Worm (Caenorhabditis elegans) whole organism, L1 larva: ENCODE measurements around the gene irld-62.
"Not testable (repeated sequence)": the region's sequence is repeated elsewhere in the genome, so short reads cannot be mapped to it uniquely, and the experiment has no call there.

Source experiments
- F16B12.6 ChIP-seq: fragments of 150-350 bp; optimal IDR thresholded peaks from 2 replicates; lab custom pipeline; 2014; ENCODE audit warnings: missing biosample characterization, missing genetic modification characterization
- alr-1 ChIP-seq: fragments of 200-800 bp; sonication (Bioruptor generic); optimal IDR thresholded peaks from 2 replicates; lab custom pipeline; 2018; ENCODE audit warnings: borderline replicate concordance, mild to moderate bottlenecking, missing genetic modification characterization, missing compliant biosample characterization
- ceh-90 ChIP-seq: sonication (generic microtip); optimal IDR thresholded peaks from 2 replicates; lab custom pipeline; 2016; ENCODE audit warnings: missing genetic modification characterization, missing compliant biosample characterization
- dpl-1 ChIP-seq, 3 experiments: fragments of 150-350 bp in 2 of 3; sonication (generic microtip) in 1 of 3; optimal IDR thresholded peaks; 2 replicates each; lab custom pipeline; 2014 to 2017; ENCODE audit warnings: missing biosample characterization in 3 of 3, missing genetic modification characterization in 3 of 3, missing genetic modification reagents in 3 of 3
- efl-1 ChIP-seq, 4 experiments: fragments of 150-350 bp; optimal IDR thresholded peaks in 3 of 4; peaks in 1 of 4; 1 replicate in 1 of 4; 2 replicates in 3 of 4; lab custom pipeline; 2014; ENCODE audit warnings: missing biosample characterization in 2 of 4, missing genetic modification characterization in 2 of 4, missing genetic modification reagents in 2 of 4
- egl-13 ChIP-seq: sonication (generic microtip); optimal IDR thresholded peaks from 2 replicates; lab custom pipeline; 2016; ENCODE audit warnings: missing genotype, missing genetic modification reagents, missing genetic modification characterization, missing compliant biosample characterization
- elt-2 ChIP-seq: sonication (generic microtip); optimal IDR thresholded peaks from 2 replicates; lab custom pipeline; 2016; ENCODE audit warnings: missing genetic modification characterization, mild to moderate bottlenecking, inconsistent platforms, missing compliant biosample characterization, missing genetic modification reagents
- fkh-10 ChIP-seq: sonication (generic microtip); optimal IDR thresholded peaks from 2 replicates; lab custom pipeline; 2017; ENCODE audit warnings: missing biosample characterization, missing genetic modification reagents, missing genetic modification characterization
- fos-1 ChIP-seq: fragments of 150-350 bp; optimal IDR thresholded peaks from 2 replicates; lab custom pipeline; 2014; ENCODE audit warnings: missing biosample characterization, missing genetic modification characterization
- lin-15B ChIP-seq: fragments of 150-350 bp; sonication (generic microtip); optimal IDR thresholded peaks from 3 replicates; lab custom pipeline; 2014; ENCODE audit warnings: missing biosample characterization, missing genetic modification characterization
- lin-35 ChIP-seq, 2 experiments: fragments of 150-350 bp; optimal IDR thresholded peaks; 2 replicates each; lab custom pipeline; 2014; ENCODE audit warnings: missing biosample characterization in 2 of 2, missing genetic modification characterization in 2 of 2, missing genetic modification reagents in 2 of 2
- mab-9 ChIP-seq: fragments of 200-800 bp; sonication (Bioruptor generic); IDR thresholded peaks from 2 replicates; pipeline ENCODE4 v1.3.6; 2022; ENCODE audit warnings: missing genetic modification reagents, missing genetic modification characterization, missing compliant biosample characterization
- mep-1 ChIP-seq: fragments of 150-350 bp; optimal IDR thresholded peaks from 2 replicates; lab custom pipeline; 2014; ENCODE audit warnings: missing biosample characterization, missing genetic modification characterization
- nhr-11 ChIP-seq: fragments of 150-350 bp; optimal IDR thresholded peaks from 2 replicates; lab custom pipeline; 2014; ENCODE audit warnings: missing biosample characterization, missing genetic modification characterization
- nhr-20 ChIP-seq: sonication (generic microtip); optimal IDR thresholded peaks from 2 replicates; lab custom pipeline; 2016; ENCODE audit warnings: mild to moderate bottlenecking, missing genetic modification characterization, missing compliant biosample characterization
- nhr-28 ChIP-seq: fragments of 150-350 bp; optimal IDR thresholded peaks from 2 replicates; lab custom pipeline; 2014; ENCODE audit warnings: missing biosample characterization, missing genetic modification characterization
- nhr-76 ChIP-seq: sonication (generic microtip); optimal IDR thresholded peaks from 2 replicates; lab custom pipeline; 2017; ENCODE audit warnings: missing biosample characterization, missing genetic modification characterization
- nhr-77 ChIP-seq: fragments of 150-350 bp; optimal IDR thresholded peaks from 2 replicates; lab custom pipeline; 2014; ENCODE audit warnings: missing biosample characterization, missing genetic modification characterization
- nhr-84 ChIP-seq: sonication (generic microtip); optimal IDR thresholded peaks from 2 replicates; lab custom pipeline; 2017; ENCODE audit warnings: missing biosample characterization, missing genetic modification characterization
- pax-3 ChIP-seq: fragments of 200-800 bp; sonication (Bioruptor generic); optimal IDR thresholded peaks from 2 replicates; lab custom pipeline; 2018; ENCODE audit warnings: mild to moderate bottlenecking, missing genetic modification characterization, moderate library complexity, missing compliant biosample characterization
- pqm-1 ChIP-seq: sonication (generic microtip); optimal IDR thresholded peaks from 3 replicates; lab custom pipeline; 2017; ENCODE audit warnings: missing biosample characterization, missing genetic modification characterization
- swsn-7 ChIP-seq: sonication (generic microtip); optimal IDR thresholded peaks from 2 replicates; lab custom pipeline; 2016; ENCODE audit warnings: missing genetic modification characterization, missing compliant biosample characterization
- xbp-1 ChIP-seq: sonication (generic microtip); optimal IDR thresholded peaks from 2 replicates; lab custom pipeline; 2016; ENCODE audit warnings: missing genetic modification characterization, missing compliant biosample characterization
- zag-1 ChIP-seq: fragments of 150-350 bp; optimal IDR thresholded peaks from 2 replicates; lab custom pipeline; 2014; ENCODE audit warnings: missing biosample characterization, missing genetic modification characterization
- ztf-11 ChIP-seq, 2 experiments: sonication (generic microtip); optimal IDR thresholded peaks; 2 replicates each; lab custom pipeline; 2016 to 2017; ENCODE audit warnings: missing genetic modification characterization in 2 of 2, missing biosample characterization in 1 of 2, missing compliant biosample characterization in 1 of 2

The irld-62 gene

DNA sequence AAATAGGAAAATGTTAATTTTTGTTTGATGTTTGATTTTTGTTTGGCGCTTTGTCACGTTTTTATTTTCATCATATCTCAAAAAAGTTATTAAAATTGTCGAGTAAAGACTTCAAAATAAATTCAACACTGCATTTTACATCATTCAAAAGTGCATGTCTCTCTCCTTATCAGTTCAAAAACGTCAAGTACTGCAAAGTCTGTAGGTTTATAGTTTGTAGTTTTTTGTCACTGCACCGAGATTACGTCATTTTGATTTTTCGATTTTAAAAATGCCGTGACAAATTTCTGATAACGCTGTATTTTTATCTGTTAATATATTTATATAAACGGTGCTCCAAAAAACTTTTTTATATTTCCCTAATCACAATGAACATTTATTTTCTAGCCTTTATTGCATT is 43.8 kb downstream of the irld-62 start, which contains the start of gene C29F3.7:
Gene C29F3.7 (plus strand): TSS at position 254 of the 400 bp plus-strand sequence.
- TF ChIP-seq pax-3 (peak; percentile 67), nhr-76 (tag; lab: Kevin White, UChicago) (no peak), fos-1 (tag; lab: Kevin White, UChicago) (no peak), nhr-20 (tag; lab: Kevin White, UChicago) (peak; percentile 63), efl-1 (optimal IDR thresholded peaks at IDR 0.05; lab: Kevin White, UChicago) (no peak), efl-1 (GFP tag; optimal IDR thresholded peaks at IDR 0.05 in 1 of 2; lab: Kevin White, UChicago) (peak in 1 of 2 experiments; percentile 44), nhr-84 (tag; lab: Kevin White, UChicago) (no peak), alr-1 (tag; lab: Kevin White, UChicago) (no peak), ztf-11 (tag; optimal IDR thresholded peaks at IDR 0.05; lab: Kevin White, UChicago) (no peak), fkh-10 (GFP tag; lab: Kevin White, UChicago) (no peak), pqm-1 (tag; lab: Kevin White, UChicago) (peak; percentile 55), xbp-1 (no peak), mep-1 (tag; lab: Kevin White, UChicago) (no peak), nhr-77 (tag; lab: Kevin White, UChicago) (no peak), F16B12.6 (no peak), nhr-11 (tag; lab: Kevin White, UChicago) (no peak), zag-1 (no peak), mab-9 (GFP tag; lab: Robert Waterston, UW) (no peak), nhr-28 (tag; lab: Kevin White, UChicago) (no peak), lin-35 (GFP tag; optimal IDR thresholded peaks at IDR 0.05; lab: Kevin White, UChicago) (peak in 1 of 2 experiments; percentile 42), dpl-1 (GFP tag; optimal IDR thresholded peaks at IDR 0.05; lab: Kevin White, UChicago) (no peak), swsn-7 (tag; lab: Kevin White, UChicago) (no peak), elt-2 (tag; lab: Kevin White, UChicago) (peak; percentile 98), lin-15B (no peak)

DNA sequence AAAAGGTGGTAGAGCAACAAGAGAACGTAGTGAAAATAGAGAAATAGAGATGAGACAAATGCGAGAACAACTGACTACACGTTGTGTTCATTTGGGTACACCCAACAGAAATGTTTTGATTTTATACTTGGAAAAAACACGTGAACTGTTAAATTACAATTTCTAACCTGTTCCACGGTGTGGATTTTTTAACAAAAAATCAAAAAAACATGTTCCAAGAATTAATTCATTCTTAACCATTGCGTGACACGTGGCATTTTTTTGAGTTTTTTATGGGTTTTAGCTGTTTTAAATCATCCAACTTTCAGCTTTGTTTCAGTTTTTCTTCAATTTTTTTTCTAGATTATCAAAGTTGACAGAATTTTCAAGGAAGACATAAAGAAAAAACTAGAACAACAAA is 50.5 kb downstream of the irld-62 start, which contains the start of gene ech-1.1:
Gene ech-1.1 (minus strand): TSS at position 101 of the 400 bp plus-strand sequence.
- TF ChIP-seq egl-13; nhr-76 (tag; lab: Kevin White, UChicago); ceh-90: not testable (repeated sequence)
